Worm (Caenorhabditis elegans): Measurements from ENCODE around the gene cct-6.

DNA sequence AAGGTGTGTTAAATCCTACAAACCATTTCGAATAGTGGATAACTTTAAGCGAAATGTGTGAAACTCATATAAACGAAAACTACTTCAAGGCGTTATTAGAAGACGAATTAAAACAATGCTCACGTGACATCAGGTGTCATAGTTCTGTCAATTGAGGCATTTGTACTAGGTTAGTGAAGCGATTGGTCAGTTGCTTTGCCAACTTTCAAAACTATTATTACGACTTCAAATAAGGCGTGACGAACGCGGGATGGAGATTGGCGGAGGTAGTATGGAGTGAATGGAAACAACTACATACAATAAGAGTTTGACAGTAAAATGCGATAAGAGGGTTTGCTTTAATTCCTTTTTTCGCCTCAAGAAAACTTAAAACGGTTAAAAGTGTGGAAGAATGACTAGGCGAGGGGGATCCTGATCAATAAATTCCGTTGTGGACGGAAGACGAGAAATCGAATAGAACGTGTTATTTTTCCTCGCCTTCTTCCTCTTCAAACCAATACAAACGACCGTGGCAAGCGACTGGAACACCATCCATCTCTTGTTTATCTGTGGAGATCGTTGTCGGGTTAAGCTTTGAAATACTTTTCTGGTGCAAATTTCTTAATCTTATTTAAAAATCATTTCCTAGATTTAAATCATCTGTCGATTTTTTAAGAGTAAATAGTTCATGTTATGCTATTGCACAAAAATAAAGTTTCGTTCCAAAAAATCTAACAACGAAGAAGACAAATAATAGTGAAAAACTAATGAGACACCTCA lies 14.5 kb downstream of the cct-6 start:
- no peak for TF ChIP-seq mab-5 (tag; optimal IDR thresholded peaks at IDR 0.05)
- no peak for TF ChIP-seq cnd-1 (tag; optimal IDR thresholded peaks at IDR 0.05)
- TF ChIP-seq unc-62 (GFP tag; optimal IDR thresholded peaks at IDR 0.05): no peak
- no peak for TF ChIP-seq lin-32 (GFP tag; optimal IDR thresholded peaks at IDR 0.05)
- TF ChIP-seq elt-3 (tag; optimal IDR thresholded peaks at IDR 0.05): no peak
- TF ChIP-seq mep-1 (tag; optimal IDR thresholded peaks at IDR 0.05): no peak
- no peak for TF ChIP-seq sem-2 (GFP tag; optimal IDR thresholded peaks at IDR 0.05)
